Fruit fly (Drosophila melanogaster): ENCODE measurements around the gene CG3842.

- TF ChIP-seq usp (GFP tag; optimal IDR thresholded peaks at IDR 0.05) (no peak), CG8478 (optimal IDR thresholded peaks at IDR 0.05) (no peak), psq (optimal IDR thresholded peaks at IDR 0.05) (no peak), Dll (optimal IDR thresholded peaks at IDR 0.05) (no peak), EcR (GFP tag; optimal IDR thresholded peaks at IDR 0.05) (no peak)
Observed at dm6 chrX:6346926-6347367, 9.4 kb downstream of the CG3842 start, which contains the start of gene CG3847.
